Worm (Caenorhabditis elegans) whole organism, L2 larva: ENCODE measurements around the gene C06E2.5.

Experiments
- F13H6.1 ChIP-seq: sonication (generic microtip); optimal IDR thresholded peaks from 2 replicates; lab custom pipeline; 2016; ENCODE audit warnings: missing genetic modification characterization, missing compliant biosample characterization
- R02D3.7 ChIP-seq: fragments of 150-350 bp; optimal IDR thresholded peaks from 2 replicates; lab custom pipeline; 2014; ENCODE audit warnings: missing biosample characterization, missing genetic modification characterization
- aly-2 ChIP-seq: fragments of 150-350 bp; optimal IDR thresholded peaks from 2 replicates; lab custom pipeline; 2014; ENCODE audit warnings: missing biosample characterization, missing genetic modification characterization
- ama-1 ChIP-seq: fragments of 150-350 bp; optimal IDR thresholded peaks from 2 replicates; lab custom pipeline; 2018; ENCODE audit warnings: inconsistent platforms
- ceh-16 ChIP-seq: fragments of 150-350 bp; optimal IDR thresholded peaks from 2 replicates; lab custom pipeline; 2014; ENCODE audit warnings: missing biosample characterization, missing genetic modification characterization
- ceh-82 ChIP-seq: fragments of 150-350 bp; optimal IDR thresholded peaks from 2 replicates; lab custom pipeline; 2014; ENCODE audit warnings: missing biosample characterization, missing genetic modification characterization
- mbf-1 ChIP-seq: sonication (generic microtip); optimal IDR thresholded peaks from 2 replicates; lab custom pipeline; 2017; ENCODE audit warnings: missing biosample characterization, missing genetic modification characterization
- nhr-11 ChIP-seq: fragments of 150-350 bp; optimal IDR thresholded peaks from 2 replicates; lab custom pipeline; 2014; ENCODE audit warnings: missing biosample characterization, missing genetic modification characterization
- nhr-237 ChIP-seq: fragments of 150-350 bp; optimal IDR thresholded peaks from 2 replicates; lab custom pipeline; 2014; ENCODE audit warnings: missing biosample characterization, missing genetic modification characterization
- peb-1 ChIP-seq: fragments of 150-350 bp; optimal IDR thresholded peaks from 2 replicates; lab custom pipeline; 2014; ENCODE audit warnings: missing biosample characterization, missing genetic modification characterization
- sem-4 ChIP-seq: fragments of 150-350 bp; optimal IDR thresholded peaks from 2 replicates; lab custom pipeline; 2014; ENCODE audit warnings: missing biosample characterization, missing genetic modification reagents, missing genetic modification characterization
- unc-39 ChIP-seq: fragments of 150-350 bp; optimal IDR thresholded peaks from 2 replicates; lab custom pipeline; 2014; ENCODE audit warnings: missing biosample characterization, missing genetic modification characterization
- unc-55 ChIP-seq: fragments of 150-350 bp; sonication (generic microtip); optimal IDR thresholded peaks from 3 replicates; lab custom pipeline; 2014; ENCODE audit warnings: missing biosample characterization, missing genetic modification reagents, missing genetic modification characterization
- ztf-4 ChIP-seq: fragments of 150-350 bp; optimal IDR thresholded peaks from 2 replicates; lab custom pipeline; 2014; ENCODE audit warnings: missing biosample characterization, missing genetic modification characterization

DNA sequence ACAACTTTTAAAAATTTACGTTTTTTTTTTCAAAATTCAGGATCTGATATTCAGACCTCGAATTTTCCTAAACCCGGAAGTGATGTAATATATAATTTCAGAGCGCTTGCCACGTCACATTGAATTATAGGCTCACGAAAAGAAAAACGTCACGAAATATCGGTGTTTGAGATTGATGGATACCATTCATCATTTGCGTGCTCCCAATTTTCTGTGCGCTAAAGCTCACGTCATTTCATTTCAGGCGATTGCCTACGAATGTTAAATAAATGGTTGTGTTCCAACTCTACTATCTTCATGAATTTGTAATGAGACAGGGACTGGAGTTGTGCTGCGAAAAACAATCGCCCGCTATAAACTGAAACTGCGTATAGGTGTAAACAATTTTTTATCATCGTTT lies 49.0 kb downstream of the C06E2.5 start:
- TF ChIP-seq ztf-4 (tag; lab: Kevin White, UChicago) (no peak), nhr-11 (tag; lab: Kevin White, UChicago) (no peak), mbf-1 (tag; lab: Kevin White, UChicago) (no peak), R02D3.7 (tag; lab: Kevin White, UChicago) (no peak), unc-55 (GFP tag; lab: Kevin White, UChicago) (peak; percentile 36), ama-1 (lab: Kevin White, UChicago) (no peak), ceh-82 (no peak), unc-39 (tag; lab: Kevin White, UChicago) (no peak), nhr-237 (no peak), peb-1 (tag; lab: Kevin White, UChicago) (no peak), sem-4 (tag; lab: Kevin White, UChicago) (no peak), aly-2 (tag; lab: Kevin White, UChicago) (no peak), F13H6.1 (tag; lab: Kevin White, UChicago) (no peak), ceh-16 (tag; lab: Kevin White, UChicago) (no peak)
